Worm (Caenorhabditis elegans): ENCODE measurements around the gene B0348.2.

The B0348.2 gene

ce11 chrV:11158-11557, 34.0 kb upstream of the B0348.2 start:
- no peak for TF ChIP-seq aly-2 (tag; optimal IDR thresholded peaks at IDR 0.05)

- TF ChIP-seq nhr-23 (tag; optimal IDR thresholded peaks at IDR 0.05): no peak
- no peak for TF ChIP-seq nhr-6 (tag; optimal IDR thresholded peaks at IDR 0.05)
- no peak for TF ChIP-seq crh-2 (tag; optimal IDR thresholded peaks at IDR 0.05)
- TF ChIP-seq nhr-129 (tag; optimal IDR thresholded peaks at IDR 0.05): no peak
- TF ChIP-seq R02D3.7 (tag; optimal IDR thresholded peaks at IDR 0.05): no peak
- no peak for TF ChIP-seq zag-1 (tag; optimal IDR thresholded peaks at IDR 0.05)
- TF ChIP-seq dmd-4 (tag; optimal IDR thresholded peaks at IDR 0.05): no peak
These were observed 33.4 kb upstream of the B0348.2 start for ce11 chrV:11708-12107.

- TF ChIP-seq crh-2 (tag; optimal IDR thresholded peaks at IDR 0.05) (no peak), fos-1 (tag; optimal IDR thresholded peaks at IDR 0.05) (peak; percentile 47), gmeb-1 (tag; optimal IDR thresholded peaks at IDR 0.05) (peak; percentile 47), nhr-23 (tag; optimal IDR thresholded peaks at IDR 0.05) (no peak)
These were observed 28.9 kb upstream of the B0348.2 start for ce11 chrV:16067-16845.

ce11 chrV:20518-20917, 24.6 kb upstream of the B0348.2 start, which contains the start of gene egl-8:
Gene egl-8 (plus strand): TSS chrV:20818.
- no peak for TF ChIP-seq lsy-2 (tag; optimal IDR thresholded peaks at IDR 0.05)
- TF ChIP-seq nhr-10 (tag; optimal IDR thresholded peaks at IDR 0.05): no peak

- no peak for TF ChIP-seq snpc-4 (tag; optimal IDR thresholded peaks at IDR 0.05)
- peak; percentile 74 for TF ChIP-seq fos-1 (tag; optimal IDR thresholded peaks at IDR 0.05)
- peak; percentile 39 for TF ChIP-seq crh-2 (tag; optimal IDR thresholded peaks at IDR 0.05)
- TF ChIP-seq dmd-4 (tag; optimal IDR thresholded peaks at IDR 0.05): no peak
- TF ChIP-seq ceh-16 (tag; optimal IDR thresholded peaks at IDR 0.05): no peak
- TF ChIP-seq gmeb-1 (tag; optimal IDR thresholded peaks at IDR 0.05): peak; percentile 51
- no peak for TF ChIP-seq nhr-77 (tag; optimal IDR thresholded peaks at IDR 0.05)
- TF ChIP-seq lin-11 (tag; optimal IDR thresholded peaks at IDR 0.05): no peak
- no peak for TF ChIP-seq blmp-1 (tag; optimal IDR thresholded peaks at IDR 0.05; ENCODE audit: insufficient read depth)
These were observed 23.3 kb upstream of the B0348.2 start for ce11 chrV:21848-22247.

ce11 chrV:24181-24580, 20.9 kb upstream of the B0348.2 start:
- TF ChIP-seq lsy-2 (tag; optimal IDR thresholded peaks at IDR 0.05): no peak

ce11 chrV:27604-28003, 17.5 kb upstream of the B0348.2 start:
- TF ChIP-seq fos-1 (tag; optimal IDR thresholded peaks at IDR 0.05) (no peak), Y55F3AM.14 (GFP tag; optimal IDR thresholded peaks at IDR 0.05) (no peak), nhr-21 (tag; optimal IDR thresholded peaks at IDR 0.05) (no peak), ztf-1 (GFP tag; conservative IDR thresholded peaks at IDR 0.05) (no peak), ztf-11 (tag; optimal IDR thresholded peaks at IDR 0.05) (no peak), R02D3.7 (tag; optimal IDR thresholded peaks at IDR 0.05) (no peak), ama-1 (optimal IDR thresholded peaks at IDR 0.05) (no peak), peb-1 (tag; optimal IDR thresholded peaks at IDR 0.05) (no peak), lin-39 (tag; optimal IDR thresholded peaks at IDR 0.05) (no peak)

ce11 chrV:28270-28669, 16.8 kb upstream of the B0348.2 start:
- no peak for TF ChIP-seq fos-1 (tag; optimal IDR thresholded peaks at IDR 0.05)
- no peak for TF ChIP-seq R02D3.7 (tag; optimal IDR thresholded peaks at IDR 0.05)
- no peak for TF ChIP-seq unc-55 (GFP tag; optimal IDR thresholded peaks at IDR 0.05)
- TF ChIP-seq ceh-82 (tag; optimal IDR thresholded peaks at IDR 0.05): no peak
- no peak for TF ChIP-seq mab-5 (tag; optimal IDR thresholded peaks at IDR 0.05)
- TF ChIP-seq C34F6.9 (tag; optimal IDR thresholded peaks at IDR 0.05): no peak
